Fruit fly (Drosophila melanogaster): Measurements from ENCODE around the gene CG13305.
A peak's percentile ranks its signal among the peaks of the same experiment; 100 is the strongest.

CG13305 gene

dm6 chr3L:8657429-8657754, 10.8 kb upstream of the CG13305 start:
- TF ChIP-seq ss (GFP tag; optimal IDR thresholded peaks at IDR 0.05) (peak; percentile 81 to 93), CG6276 (GFP tag; optimal IDR thresholded peaks at IDR 0.05) (peak; percentile 53), CG10631 (GFP tag; optimal IDR thresholded peaks at IDR 0.05) (peak; percentile 89), CG31627 (GFP tag; optimal IDR thresholded peaks at IDR 0.05) (peak; percentile 79), Eip78C (GFP tag) (peak; percentile 98), OdsH (GFP tag; optimal IDR thresholded peaks at IDR 0.05) (peak; percentile 83), CG32006 (GFP tag; optimal IDR thresholded peaks at IDR 0.05) (peak; percentile 52), Gug (GFP tag; IDR thresholded peaks at IDR 0.05) (peak; percentile 36; the same call in 1 of the 2 replicates), CG4318 (GFP tag; optimal IDR thresholded peaks at IDR 0.05) (no peak), CG11902 (GFP tag; optimal IDR thresholded peaks at IDR 0.05) (peak; percentile 90), cyc (GFP tag; optimal IDR thresholded peaks at IDR 0.05) (peak; percentile 91), Hr39 (GFP tag; optimal IDR thresholded peaks at IDR 0.05) (peak; percentile 86), Smox (GFP tag; optimal IDR thresholded peaks at IDR 0.05) (peak; percentile 84), fkh (GFP tag; optimal IDR thresholded peaks at IDR 0.05) (no peak), Met (GFP tag; optimal IDR thresholded peaks at IDR 0.05) (peak; percentile 86), eg (GFP tag; IDR thresholded peaks at IDR 0.05) (peak; percentile 71), CG8119 (GFP tag; IDR thresholded peaks at IDR 0.05) (peak; percentile 52; the same call in 2 of the 3 replicates), svp (GFP tag) (peak; percentile 97), CG6163 (GFP tag; IDR thresholded peaks at IDR 0.05) (peak; percentile 89), net (GFP tag; optimal IDR thresholded peaks at IDR 0.05) (peak; percentile 81), CG7368 (GFP tag; optimal IDR thresholded peaks at IDR 0.05) (peak; percentile 89), Ets21C (GFP tag; optimal IDR thresholded peaks at IDR 0.05) (peak; percentile 79), CG8319 (GFP tag; optimal IDR thresholded peaks at IDR 0.05) (peak; percentile 77), Hr4 (GFP tag; optimal IDR thresholded peaks at IDR 0.05) (peak; percentile 50), Sox15 (GFP tag; optimal IDR thresholded peaks at IDR 0.05) (peak; percentile 81), CG9139 (GFP tag; optimal IDR thresholded peaks at IDR 0.05) (peak; percentile 64), CG6808 (GFP tag; optimal IDR thresholded peaks at IDR 0.05) (peak; percentile 88), pdm3 (GFP tag; optimal IDR thresholded peaks at IDR 0.05) (peak; percentile 82), achi (GFP tag; optimal IDR thresholded peaks at IDR 0.05) (peak; percentile 79), Hr38 (GFP tag; optimal IDR thresholded peaks at IDR 0.05) (no peak), Sox14 (GFP tag; optimal IDR thresholded peaks at IDR 0.05) (peak; percentile 82), Eip93F (GFP tag; optimal IDR thresholded peaks at IDR 0.05) (peak; percentile 76), CG1621 (tag; optimal IDR thresholded peaks at IDR 0.05) (peak; percentile 81), Eip75B (GFP tag; optimal IDR thresholded peaks at IDR 0.05) (peak; percentile 92), vri (GFP tag; optimal IDR thresholded peaks at IDR 0.05) (peak; percentile 72), CG3919 (GFP tag; optimal IDR thresholded peaks at IDR 0.05) (peak; percentile 85), Ets96B (tag; optimal IDR thresholded peaks at IDR 0.05) (peak; percentile 91), dsx (GFP tag; optimal IDR thresholded peaks at IDR 0.05; ENCODE audit: poor library complexity, severe bottlenecking) (peak; percentile 91), CG6854 (GFP tag; optimal IDR thresholded peaks at IDR 0.05) (peak; percentile 60), spab (GFP tag; optimal IDR thresholded peaks at IDR 0.05) (peak; percentile 86), CG11762 (GFP tag; optimal IDR thresholded peaks at IDR 0.05; ENCODE audit: insufficient read depth) (peak; percentile 86), CG8632 (GFP tag; optimal IDR thresholded peaks at IDR 0.05) (peak; percentile 87), fd85E (GFP tag; optimal IDR thresholded peaks at IDR 0.05) (peak; percentile 28), CG3032 (tag; optimal IDR thresholded peaks at IDR 0.05) (peak; percentile 93), Blimp-1 (GFP tag; optimal IDR thresholded peaks at IDR 0.05) (peak; percentile 53), CG10669 (GFP tag; optimal IDR thresholded peaks at IDR 0.05) (peak; percentile 86), CG6792 (GFP tag; optimal IDR thresholded peaks at IDR 0.05) (peak; percentile 90), salr (GFP tag; optimal IDR thresholded peaks at IDR 0.05) (peak in 1 of 2 experiments; percentile 73), CG11294 (GFP tag; IDR thresholded peaks at IDR 0.05) (peak; percentile 74), Sox102F (GFP tag; optimal IDR thresholded peaks at IDR 0.05) (peak; percentile 81), acj6 (GFP tag; optimal IDR thresholded peaks at IDR 0.05) (peak; percentile 81), CG34406 (GFP tag; optimal IDR thresholded peaks at IDR 0.05) (peak; percentile 87)

Measured in whole organism, prepupa.